Worm (Caenorhabditis elegans): ENCODE measurements around the gene Y105C5B.17.

Gene Y105C5B.17

DNA sequence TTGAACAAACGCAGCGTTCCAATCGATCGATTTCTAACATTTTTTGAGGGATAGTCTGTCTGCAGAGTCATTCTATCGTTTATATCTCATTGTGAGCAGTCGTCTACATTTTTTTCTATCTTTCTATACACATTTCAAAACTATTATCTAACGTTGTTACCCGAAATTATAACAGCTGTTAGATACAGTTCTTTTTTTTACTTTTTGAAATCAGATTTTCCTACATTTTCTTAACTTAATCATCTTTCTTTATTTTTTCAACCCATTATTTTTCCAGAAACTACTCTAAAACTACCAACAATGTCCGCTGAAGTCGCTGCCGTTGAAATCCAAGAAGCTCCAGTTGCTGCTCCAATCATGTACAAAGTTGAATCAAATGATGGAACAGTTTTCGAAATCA lies 16.4 kb upstream of the Y105C5B.17 start, which contains the start of gene skr-10 (continued):
- no peak for TF ChIP-seq T26A5.8 (tag; optimal IDR thresholded peaks at IDR 0.05)
- no peak for TF ChIP-seq Y56A3A.18 (GFP tag; IDR thresholded peaks at IDR 0.05)

DNA sequence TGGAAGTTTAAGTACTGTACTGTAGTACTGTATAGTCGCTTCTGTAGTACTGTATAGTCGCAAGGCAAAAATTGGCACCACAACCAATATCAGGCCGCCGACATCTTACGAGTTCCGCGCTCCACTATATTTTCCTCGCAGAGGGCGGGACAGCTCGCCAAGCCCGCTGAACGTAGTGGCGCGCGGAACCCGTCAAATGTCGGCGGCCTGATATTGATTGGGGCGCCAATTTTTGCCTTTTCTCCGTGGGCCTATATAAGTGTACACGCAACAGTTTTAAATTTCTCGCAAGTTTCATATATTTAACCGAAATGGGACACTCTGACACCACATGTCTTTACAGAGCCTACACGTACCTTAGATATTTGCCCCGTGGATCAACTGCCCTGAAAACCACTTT lies 12.9 kb upstream of the Y105C5B.17 start:
- TF ChIP-seq hmg-1.2 (GFP tag; IDR thresholded peaks at IDR 0.05) (peak; percentile 19; the same call in 1 of the 2 replicates), snpc-3.4 (tag; optimal IDR thresholded peaks at IDR 0.05) (peak; percentile 21), mcd-1 (GFP tag; IDR thresholded peaks at IDR 0.05) (no peak), lir-1 (GFP tag; conservative IDR thresholded peaks at IDR 0.05) (no peak), madf-6 (GFP tag; IDR thresholded peaks at IDR 0.05) (peak; percentile 21; the same call in 1 of the 2 replicates), rcor-1 (GFP tag; IDR thresholded peaks at IDR 0.05) (peak; percentile 45; the same call in 1 of the 2 replicates), F22D6.2 (tag; optimal IDR thresholded peaks at IDR 0.05) (no peak), K11D2.4 (GFP tag; IDR thresholded peaks at IDR 0.05) (no peak), pbrm-1 (GFP tag; IDR thresholded peaks at IDR 0.05) (0 out of 2 replicates have a peak, but pooled peaks have one; percentile 29), lag-1 (GFP tag; IDR thresholded peaks at IDR 0.05) (no peak), snpc-1.1 (tag; optimal IDR thresholded peaks at IDR 0.05; ENCODE audit: insufficient read depth) (peak; percentile 54), xnd-1 (tag; optimal IDR thresholded peaks at IDR 0.05) (no peak), let-607 (tag; optimal IDR thresholded peaks at IDR 0.05) (no peak), ets-4 (GFP tag; optimal IDR thresholded peaks at IDR 0.05) (no peak), snpc-4 (GFP tag; optimal IDR thresholded peaks at IDR 0.05) (peak; percentile 81), snpc-4 (tag; optimal IDR thresholded peaks at IDR 0.05) (peak; percentile 63 to 97 (median 83)), ztf-28 (GFP tag; IDR thresholded peaks at IDR 0.05) (no peak), tlf-1 (GFP tag; optimal IDR thresholded peaks at IDR 0.05) (no peak), zfh-2 (GFP tag; conservative IDR thresholded peaks at IDR 0.05) (peak; percentile 45; the same call in 1 of the 2 replicates), ZK185.1 (tag; optimal IDR thresholded peaks at IDR 0.05; ENCODE audit: poor library complexity, severe bottlenecking) (no peak), B0261.1 (tag; optimal IDR thresholded peaks at IDR 0.05) (no peak), lsl-1 (GFP tag; optimal IDR thresholded peaks at IDR 0.05) (no peak), attf-6 (GFP tag; IDR thresholded peaks at IDR 0.05) (peak; percentile 91), lin-26 (GFP tag; IDR thresholded peaks at IDR 0.05) (no peak), rpc-1 (optimal IDR thresholded peaks at IDR 0.05) (no peak), rpc-1 (tag; optimal IDR thresholded peaks at IDR 0.05) (no peak), hrde-1 (tag; optimal IDR thresholded peaks at IDR 0.05; ENCODE audit: borderline replicate concordance) (no peak), F37B4.10 (GFP tag; IDR thresholded peaks at IDR 0.05) (no peak), Y79H2A.3 (GFP tag; conservative IDR thresholded peaks at IDR 0.05) (no peak), ztf-6 (GFP tag; IDR thresholded peaks at IDR 0.05) (no peak), tbp1 (GFP tag; optimal IDR thresholded peaks at IDR 0.05) (no peak)

ce11 chrIV:15950838-15951581 lies 11.9 kb upstream of the Y105C5B.17 start, which contains the start of gene ifas-3:
Gene ifas-3 (minus strand): TSS chrIV:15950888.
- no peak for TF ChIP-seq F57A8.1 (GFP tag; optimal IDR thresholded peaks at IDR 0.05)
- TF ChIP-seq snpc-4 (GFP tag; optimal IDR thresholded peaks at IDR 0.05) = no peak
- TF ChIP-seq snpc-4 (tag; optimal IDR thresholded peaks at IDR 0.05) = peak in 1 of 4 experiments; percentile 80
